Fruit fly (Drosophila melanogaster) whole organism, embryonic: Measurements from ENCODE around the gene P5CDh1.

Experiments
- CG10462 ChIP-seq: fragments of 200-800 bp; sonication (Bioruptor generic); optimal IDR thresholded peaks from 2 replicates; lab custom pipeline; 2016; ENCODE audit warnings: missing biosample characterization, missing genetic modification characterization
- CG10565 ChIP-seq: fragments of 200-800 bp; sonication (Bioruptor generic); optimal IDR thresholded peaks from 3 replicates; lab custom pipeline; 2016; ENCODE audit warnings: missing biosample characterization, mild to moderate bottlenecking, missing genetic modification characterization
- CG10979 ChIP-seq: fragments of 200-800 bp; sonication (Bioruptor generic); optimal IDR thresholded peaks from 2 replicates; lab custom pipeline; 2018; ENCODE audit warnings: missing biosample characterization, mild to moderate bottlenecking, missing genetic modification characterization, moderate library complexity
- CG11247 ChIP-seq: fragments of 200-800 bp; sonication (Bioruptor generic); IDR thresholded peaks from 2 replicates; pipeline ENCODE4 v1.3.6; 2022; ENCODE audit warnings: missing biosample characterization, missing genetic modification characterization
- CG12071 ChIP-seq: fragments of 200-800 bp; sonication (Bioruptor generic); optimal IDR thresholded peaks from 3 replicates; lab custom pipeline; 2018; ENCODE audit warnings: missing biosample characterization, mild to moderate bottlenecking, missing genetic modification characterization
- CG12104 ChIP-seq: fragments of 200-800 bp; sonication (Bioruptor generic); optimal IDR thresholded peaks from 3 replicates; lab custom pipeline; 2016; ENCODE audit warnings: missing biosample characterization, missing genetic modification characterization
- CG1233 ChIP-seq: fragments of 200-800 bp; sonication (Bioruptor generic); optimal IDR thresholded peaks from 4 replicates; lab custom pipeline; 2018; ENCODE audit warnings: missing biosample characterization, mild to moderate bottlenecking, missing genetic modification characterization
- CG12659 ChIP-seq: fragments of 200-800 bp; sonication (Bioruptor generic); optimal IDR thresholded peaks from 3 replicates; lab custom pipeline; 2017; ENCODE audit warnings: mild to moderate bottlenecking, missing biosample characterization, missing genetic modification reagents, missing genetic modification characterization
- CG13894 ChIP-seq: fragments of 200-800 bp; sonication (Bioruptor generic); optimal IDR thresholded peaks from 3 replicates; lab custom pipeline; 2018; ENCODE audit warnings: missing biosample characterization, mild to moderate bottlenecking, missing genetic modification characterization, moderate library complexity
- CG14860 ChIP-seq: fragments of 200-800 bp; sonication (Bioruptor generic); IDR thresholded peaks from 3 replicates; pipeline ENCODE4 v1.3.6; 2022; ENCODE audit warnings: missing biosample characterization, missing genetic modification characterization; ENCODE audit not compliant: partially characterized antibody
- CG15479 ChIP-seq: fragments of 200-800 bp; sonication (Bioruptor generic); optimal IDR thresholded peaks from 3 replicates; lab custom pipeline; 2019; ENCODE audit warnings: missing biosample characterization, mild to moderate bottlenecking, missing genetic modification characterization, moderate library complexity
- CG1602 ChIP-seq: fragments of 200-800 bp; sonication (Bioruptor generic); optimal IDR thresholded peaks from 3 replicates; lab custom pipeline; 2016; ENCODE audit warnings: missing biosample characterization, missing genetic modification characterization
- CG17829 ChIP-seq: fragments of 200-800 bp; optimal IDR thresholded peaks from 2 replicates; lab custom pipeline; 2019; ENCODE audit warnings: missing biosample characterization, mild to moderate bottlenecking, missing genetic modification characterization, moderate library complexity
- CG1832 ChIP-seq: fragments of 200-800 bp; sonication (Bioruptor generic); optimal IDR thresholded peaks from 2 replicates; lab custom pipeline; 2017; ENCODE audit warnings: missing biosample characterization, mild to moderate bottlenecking, missing genetic modification characterization, inconsistent platforms
- CG18599 ChIP-seq: fragments of 200-800 bp; sonication (Bioruptor generic); optimal IDR thresholded peaks from 3 replicates; lab custom pipeline; 2017; ENCODE audit warnings: missing biosample characterization, missing genetic modification characterization, mild to moderate bottlenecking, moderate library complexity, missing genetic modification reagents
- CG2129 ChIP-seq: fragments of 200-800 bp; sonication (Bioruptor generic); IDR thresholded peaks from 2 replicates; pipeline ENCODE4 v1.3.6; 2022; ENCODE audit warnings: missing biosample characterization, missing genetic modification characterization; ENCODE audit not compliant: partially characterized antibody
- CG2875 ChIP-seq: fragments of 200-800 bp; sonication (Bioruptor generic); optimal IDR thresholded peaks from 2 replicates; lab custom pipeline; 2017; ENCODE audit warnings: missing biosample characterization, mild to moderate bottlenecking, missing genetic modification characterization, missing genetic modification reagents
- CG31365 ChIP-seq: fragments of 200-800 bp; sonication (Bioruptor generic); optimal IDR thresholded peaks from 2 replicates; lab custom pipeline; 2018; ENCODE audit warnings: missing biosample characterization, mild to moderate bottlenecking, missing genetic modification characterization
- CG3163 ChIP-seq: fragments of 200-800 bp; sonication (Bioruptor generic); optimal IDR thresholded peaks from 3 replicates; lab custom pipeline; 2016; ENCODE audit warnings: missing biosample characterization, missing genetic modification characterization
- CG32532 ChIP-seq: fragments of 200-800 bp; sonication (Bioruptor generic); IDR thresholded peaks from 2 replicates; pipeline ENCODE4 v1.3.6; 2022; ENCODE audit warnings: missing biosample characterization, missing genetic modification characterization
- CG33213 ChIP-seq: fragments of 200-800 bp; sonication (Bioruptor generic); optimal IDR thresholded peaks from 3 replicates; lab custom pipeline; 2016; ENCODE audit warnings: missing biosample characterization, missing genetic modification characterization
- ERR ChIP-seq: fragments of 200-800 bp; sonication (Bioruptor generic); optimal IDR thresholded peaks from 2 replicates; lab custom pipeline; 2016; ENCODE audit warnings: missing biosample characterization, missing genetic modification characterization
- Gug ChIP-seq: fragments of 200-800 bp; sonication (Bioruptor generic); IDR thresholded peaks from 4 replicates; pipeline ENCODE4 v1.3.6; 2022; ENCODE audit warnings: missing biosample characterization, missing genetic modification characterization
- Hand ChIP-seq: fragments of 200-800 bp; sonication (Bioruptor generic); optimal IDR thresholded peaks from 2 replicates; lab custom pipeline; 2017; ENCODE audit warnings: mild to moderate bottlenecking, missing biosample characterization, missing genetic modification reagents, missing genetic modification characterization
- Hsf ChIP-seq: fragments of 200-800 bp; sonication (Bioruptor generic); optimal IDR thresholded peaks from 3 replicates; lab custom pipeline; 2016; ENCODE audit warnings: missing biosample characterization, missing genetic modification characterization
- Mad ChIP-seq: fragments of 200-800 bp; sonication (Bioruptor generic); optimal IDR thresholded peaks from 2 replicates; lab custom pipeline; 2016; ENCODE audit warnings: missing biosample characterization, missing genetic modification characterization
- Oli ChIP-seq: fragments of 200-800 bp; sonication (Bioruptor generic); optimal IDR thresholded peaks from 2 replicates; lab custom pipeline; 2018; ENCODE audit warnings: missing biosample characterization, mild to moderate bottlenecking, missing genetic modification characterization, moderate library complexity
- Rx ChIP-seq: fragments of 200-800 bp; sonication (Bioruptor generic); IDR thresholded peaks from 2 replicates; pipeline ENCODE4 v1.3.6; 2022; ENCODE audit warnings: missing biosample characterization, missing genetic modification characterization
- Taf1 ChIP-seq: fragments of 200-800 bp; sonication (Bioruptor generic); IDR thresholded peaks from 2 replicates; pipeline ENCODE4 v1.3.6; 2022; ENCODE audit warnings: missing biosample characterization, missing genetic modification characterization
- bab2 ChIP-seq: fragments of 200-800 bp; sonication (Bioruptor generic); optimal IDR thresholded peaks from 2 replicates; lab custom pipeline; 2016; ENCODE audit warnings: missing biosample characterization, missing genetic modification characterization
- bsh ChIP-seq, 2 experiments: fragments of 200-800 bp; sonication (Bioruptor generic); optimal IDR thresholded peaks; 2 replicates each; lab custom pipeline; 2017 to 2018; ENCODE audit warnings: mild to moderate bottlenecking in 2 of 2, missing biosample characterization in 2 of 2, missing genetic modification characterization in 2 of 2, moderate library complexity in 1 of 2
- chm ChIP-seq: fragments of 200-800 bp; sonication (Bioruptor generic); IDR thresholded peaks from 2 replicates; pipeline ENCODE4 v1.3.6; 2022; ENCODE audit warnings: missing biosample characterization, missing genetic modification characterization
- dati ChIP-seq: fragments of 200-800 bp; sonication (Bioruptor generic); IDR thresholded peaks from 2 replicates; pipeline ENCODE4 v1.3.6; 2022; ENCODE audit warnings: missing biosample characterization, missing genetic modification characterization
- dmrt11E ChIP-seq: fragments of 200-800 bp; sonication (Bioruptor generic); optimal IDR thresholded peaks from 3 replicates; lab custom pipeline; 2018; ENCODE audit warnings: missing biosample characterization, mild to moderate bottlenecking, missing genetic modification characterization, moderate library complexity
- dysf ChIP-seq: fragments of 200-800 bp; sonication (Bioruptor generic); IDR thresholded peaks from 3 replicates; pipeline ENCODE4 v1.3.6; 2022; ENCODE audit warnings: missing biosample characterization, missing genetic modification characterization
- emc ChIP-seq: fragments of 200-800 bp; sonication (Bioruptor generic); optimal IDR thresholded peaks from 2 replicates; lab custom pipeline; 2016; ENCODE audit warnings: missing biosample characterization, missing genetic modification characterization
- fd102C ChIP-seq: fragments of 200-800 bp; sonication (Bioruptor generic); optimal IDR thresholded peaks from 2 replicates; lab custom pipeline; 2018; ENCODE audit warnings: missing biosample characterization, mild to moderate bottlenecking, missing genetic modification characterization, moderate library complexity
- gem ChIP-seq: fragments of 200-800 bp; sonication (Bioruptor generic); optimal IDR thresholded peaks from 2 replicates; lab custom pipeline; 2019; ENCODE audit warnings: missing biosample characterization, mild to moderate bottlenecking, missing genetic modification characterization, moderate library complexity
- lola ChIP-seq, 3 experiments: fragments of >200 bp in 2 of 3; fragments of 200-800 bp in 1 of 3; sonication (Bioruptor generic) in 1 of 3; optimal IDR thresholded peaks; 2 replicates each; lab custom pipeline; 2017 to 2019; ENCODE audit warnings: missing biosample characterization in 3 of 3, missing genetic modification characterization in 3 of 3, mild to moderate bottlenecking in 1 of 3, moderate library complexity in 1 of 3
- maf-S ChIP-seq: fragments of 200-800 bp; sonication (Bioruptor generic); optimal IDR thresholded peaks from 2 replicates; lab custom pipeline; 2016; ENCODE audit warnings: missing biosample characterization, missing genetic modification characterization
- nerfin-1 ChIP-seq: fragments of 200-800 bp; sonication (Bioruptor generic); optimal IDR thresholded peaks from 3 replicates; lab custom pipeline; 2019; ENCODE audit warnings: missing biosample characterization, mild to moderate bottlenecking, missing genetic modification characterization, moderate library complexity
- nmo ChIP-seq: fragments of 200-800 bp; sonication (Bioruptor generic); optimal IDR thresholded peaks from 2 replicates; lab custom pipeline; 2018; ENCODE audit warnings: missing biosample characterization, mild to moderate bottlenecking, missing genetic modification characterization, moderate library complexity
- odd ChIP-seq: fragments of 200-800 bp; sonication (Bioruptor generic); optimal IDR thresholded peaks from 2 replicates; lab custom pipeline; 2017; ENCODE audit warnings: missing biosample characterization, mild to moderate bottlenecking, missing genetic modification characterization
- pan ChIP-seq, 4 experiments: fragments of >200 bp in 3 of 4; fragments of 200-800 bp in 1 of 4; sonication (Bioruptor generic) in 1 of 4; optimal IDR thresholded peaks in 3 of 4; IDR thresholded peaks in 1 of 4; 2 replicates each; pipeline versions ENCODE4 v1.3.6 to Lab custom; 2017 to 2022; ENCODE audit warnings: missing biosample characterization in 2 of 4, missing genetic modification characterization in 2 of 4, mixed read lengths in 1 of 4
- rib ChIP-seq: fragments of 200-800 bp; sonication (Bioruptor generic); IDR thresholded peaks from 2 replicates; pipeline ENCODE4 v1.3.6; 2022; ENCODE audit warnings: missing biosample characterization, missing genetic modification characterization
- sens-2 ChIP-seq: fragments of 200-800 bp; sonication (Bioruptor generic); IDR thresholded peaks from 2 replicates; pipeline ENCODE4 v1.3.6; 2022; ENCODE audit warnings: missing biosample characterization, missing genetic modification characterization

Gene P5CDh1

dm6 chr3L:21832203-21833160, 8.7 kb downstream of the P5CDh1 start, which contains the start of the genes CG7148 and Nopp140 (continued):
- TF ChIP-seq bab2 (peak; percentile 45), Gug (GFP tag; lab: Robert Waterston, UW) (peak; percentile 68; the same call in 3 of the 4 replicates), dysf (GFP tag; lab: Robert Waterston, UW) (peak; percentile 69), maf-S (GFP tag; lab: Kevin White, UChicago) (peak; percentile 45), CG12659 (peak; percentile 78), CG12071 (GFP tag; lab: Kevin White, UChicago) (peak; percentile 54), ERR (peak; percentile 34), CG10462 (GFP tag; lab: Kevin White, UChicago) (no peak), lola (GFP tag; optimal IDR thresholded peaks at IDR 0.05; lab: Kevin White, UChicago) (peak in 1 of 3 experiments; percentile 14), dmrt11E (tag; lab: Kevin White, UChicago) (peak; percentile 42), sens-2 (GFP tag; lab: Robert Waterston, UW) (no peak), rib (GFP tag; lab: Robert Waterston, UW) (peak; percentile 34; the same call in 1 of the 2 replicates), CG2129 (GFP tag; lab: Robert Waterston, UW) (no peak), fd102C (GFP tag; lab: Kevin White, UChicago) (no peak), CG10979 (tag; lab: Kevin White, UChicago) (peak; percentile 20), CG17829 (tag; lab: Kevin White, UChicago) (peak; percentile 61), Rx (GFP tag; lab: Robert Waterston, UW) (peak; percentile 42; the same call in 1 of the 2 replicates), CG1832 (GFP tag; lab: Kevin White, UChicago) (no peak), CG31365 (no peak), nerfin-1 (tag; lab: Kevin White, UChicago) (peak; percentile 39), CG13894 (tag; lab: Kevin White, UChicago) (peak; percentile 72), pan (optimal IDR thresholded peaks at IDR 0.05; lab: Kevin White, UChicago) (no peak), pan (GFP tag; optimal IDR thresholded peaks at IDR 0.05 in 1 of 2, IDR thresholded peaks at IDR 0.05 in 1 of 2) (peak in 1 of 2 experiments; percentile 65), Oli (tag; lab: Kevin White, UChicago) (peak; percentile 32), CG33213 (GFP tag; lab: Kevin White, UChicago) (peak; percentile 66), odd (GFP tag; lab: Kevin White, UChicago) (no peak), gem (tag; lab: Kevin White, UChicago) (peak; percentile 72), CG1602 (GFP tag; lab: Kevin White, UChicago) (peak; percentile 57), Mad (GFP tag; lab: Kevin White, UChicago) (peak; percentile 54), CG18599 (peak; percentile 75), bsh (GFP tag; optimal IDR thresholded peaks at IDR 0.05; lab: Kevin White, UChicago) (peak in 1 of 2 experiments; percentile 63), dati (GFP tag; lab: Robert Waterston, UW) (0 out of 2 replicates have a peak, but pooled peaks have one; percentile 30), Hsf (peak; percentile 66), chm (GFP tag; lab: Robert Waterston, UW) (peak; percentile 76), CG2875 (GFP tag; lab: Kevin White, UChicago) (peak; percentile 39), nmo (GFP tag; lab: Kevin White, UChicago) (peak; percentile 54), CG12104 (GFP tag; lab: Kevin White, UChicago) (no peak), CG1233 (GFP tag; lab: Kevin White, UChicago) (peak; percentile 47), Taf1 (GFP tag; lab: Robert Waterston, UW) (peak; percentile 27; the same call in 1 of the 2 replicates), CG15479 (GFP tag; lab: Kevin White, UChicago) (no peak), CG11247 (GFP tag; lab: Robert Waterston, UW) (peak; percentile 77), CG32532 (GFP tag; lab: Robert Waterston, UW) (peak; percentile 83), emc (GFP tag; lab: Kevin White, UChicago) (peak; percentile 51), Hand (peak; percentile 10), CG10565 (GFP tag; lab: Kevin White, UChicago) (no peak), CG14860 (GFP tag; lab: Robert Waterston, UW) (no peak), CG3163 (peak; percentile 38)
